Worm (Caenorhabditis elegans) whole organism, midembryonic: Measurements from ENCODE around the gene droe-4.

Source experiments
- T22C8.4 ChIP-seq: fragments of 200-800 bp; sonication (Bioruptor generic); IDR thresholded peaks from 2 replicates; pipeline ENCODE4 v1.3.6; 2022; ENCODE audit warnings: missing genetic modification characterization, missing compliant biosample characterization
- cog-1 ChIP-seq: sonication (generic microtip); optimal IDR thresholded peaks from 2 replicates; lab custom pipeline; 2016; ENCODE audit warnings: missing genetic modification characterization, missing compliant biosample characterization
- flt-1 ChIP-seq: fragments of 200-800 bp; sonication (Bioruptor generic); IDR thresholded peaks from 2 replicates; pipeline ENCODE4 v1.3.6; 2022; ENCODE audit warnings: missing genetic modification characterization, missing compliant biosample characterization
- klf-2 ChIP-seq: fragments of 200-800 bp; sonication (Bioruptor generic); conservative IDR thresholded peaks from 2 replicates; pipeline ENCODE4 v1.3.6; 2022; ENCODE audit warnings: missing genetic modification reagents, missing genetic modification characterization, missing compliant biosample characterization
- med-1 ChIP-seq: sonication (generic microtip); optimal IDR thresholded peaks from 2 replicates; lab custom pipeline; 2017; ENCODE audit warnings: missing genetic modification characterization, mild to moderate bottlenecking, missing compliant biosample characterization, antibody characterized with exemption, missing genetic modification reagents; ENCODE audit not compliant: insufficient read depth
- ref-1 ChIP-seq: fragments of 200-800 bp; sonication (Bioruptor generic); conservative IDR thresholded peaks from 2 replicates; pipeline ENCODE4 v1.3.6; 2022; ENCODE audit warnings: missing genetic modification reagents, missing genetic modification characterization, missing compliant biosample characterization
- tab-1 ChIP-seq: fragments of 200-800 bp; sonication (Bioruptor generic); IDR thresholded peaks from 2 replicates; pipeline ENCODE4 v1.3.6; 2022; ENCODE audit warnings: missing genetic modification characterization, missing compliant biosample characterization
- ztf-23 ChIP-seq: fragments of 200-800 bp; sonication (Bioruptor generic); IDR thresholded peaks from 2 replicates; pipeline ENCODE4 v1.3.6; 2022; ENCODE audit warnings: missing genetic modification reagents, missing genetic modification characterization, missing compliant biosample characterization
- ztf-29 ChIP-seq: fragments of 200-800 bp; sonication (Bioruptor generic); IDR thresholded peaks from 2 replicates; pipeline ENCODE4 v1.3.6; 2022; ENCODE audit warnings: missing genetic modification reagents, missing genetic modification characterization, missing compliant biosample characterization

ce11 chrV:14033649-14034048 lies 41.2 kb downstream of the droe-4 start, which contains the start of gene ins-10:
- TF ChIP-seq T22C8.4 (GFP tag; lab: Robert Waterston, UW) (no peak), med-1 (GFP tag; lab: Kevin White, UChicago) (no peak), ref-1 (GFP tag; lab: Robert Waterston, UW) (no peak), flt-1 (GFP tag; lab: Robert Waterston, UW) (no peak), cog-1 (tag; lab: Kevin White, UChicago) (no peak), ztf-29 (no peak), tab-1 (GFP tag; lab: Robert Waterston, UW) (no peak), klf-2 (GFP tag; lab: Robert Waterston, UW) (no peak), ztf-23 (no peak)
